Worm (Caenorhabditis elegans): ENCODE data around the gene T28D9.11.
A peak's percentile ranks its signal among the peaks of the same experiment; 100 is the strongest.

The T28D9.11 gene

DNA sequence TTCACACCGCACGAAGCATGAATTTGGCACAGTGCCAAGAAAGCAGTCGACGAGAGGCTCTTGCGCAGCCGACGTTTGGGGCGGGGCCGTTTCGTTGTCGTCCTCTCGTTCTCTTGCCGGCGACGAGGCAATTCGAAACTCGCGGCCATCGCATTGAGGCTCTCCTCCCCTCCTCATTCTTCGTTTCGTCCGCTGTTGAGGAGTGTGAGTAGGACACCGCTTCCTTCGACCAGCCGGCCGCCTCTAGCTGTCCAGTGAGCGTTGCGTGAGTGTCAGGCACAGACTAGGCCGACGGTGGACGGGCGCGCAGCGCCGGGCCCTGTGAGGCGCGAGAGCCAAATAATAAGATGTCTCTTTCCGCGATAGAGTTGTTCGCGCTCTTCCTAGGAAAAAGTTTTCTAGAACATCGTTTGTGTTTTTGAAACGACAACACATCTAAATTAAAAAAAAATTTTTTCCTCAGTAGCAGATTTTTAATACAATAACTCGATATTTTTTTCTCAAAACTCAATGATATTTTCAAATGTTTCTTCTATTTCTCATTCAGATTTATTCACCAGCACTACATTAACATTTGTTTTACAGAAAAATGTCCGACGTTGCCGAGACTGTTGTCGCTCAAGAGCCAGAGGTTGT is at the start of gene T28D9.11, which contains the start of gene T28D9.1:
Gene T28D9.11 (minus strand): TSS at position 177 of the 636 bp plus-strand sequence.
Gene T28D9.1 (plus strand): TSS at position 586 of the 636 bp plus-strand sequence.
- TF ChIP-seq dve-1 (tag; optimal IDR thresholded peaks at IDR 0.05) (peak; percentile 5), unc-42 (tag; optimal IDR thresholded peaks at IDR 0.05) (peak; percentile 46), lin-11 (tag; optimal IDR thresholded peaks at IDR 0.05) (no peak), fax-1 (tag; optimal IDR thresholded peaks at IDR 0.05) (peak; percentile 32), ceh-48 (tag; optimal IDR thresholded peaks at IDR 0.05) (no peak), fkh-6 (tag; optimal IDR thresholded peaks at IDR 0.05) (peak; percentile 12), ceh-31 (tag; optimal IDR thresholded peaks at IDR 0.05) (peak; percentile 80), hlh-8 (tag; optimal IDR thresholded peaks at IDR 0.05) (no peak), rnt-1 (tag; optimal IDR thresholded peaks at IDR 0.05) (no peak), hlh-30 (tag; optimal IDR thresholded peaks at IDR 0.05; ENCODE audit: insufficient read depth) (no peak), ceh-34 (tag; optimal IDR thresholded peaks at IDR 0.05) (peak; percentile 82), pha-2 (tag; optimal IDR thresholded peaks at IDR 0.05) (no peak), sox-2 (GFP tag; IDR thresholded peaks at IDR 0.05) (0 out of 2 replicates have a peak, but pooled peaks have one; percentile 10), pros-1 (tag; optimal IDR thresholded peaks at IDR 0.05) (peak; percentile 49), nfya-1 (tag; optimal IDR thresholded peaks at IDR 0.05) (peak; percentile 64), ceh-22 (tag; optimal IDR thresholded peaks at IDR 0.05) (peak; percentile 19), ztf-16 (tag; optimal IDR thresholded peaks at IDR 0.05) (no peak), F13H6.1 (tag; optimal IDR thresholded peaks at IDR 0.05) (no peak), zip-5 (tag; optimal IDR thresholded peaks at IDR 0.05) (peak; percentile 19), lim-6 (tag; optimal IDR thresholded peaks at IDR 0.05) (no peak), ceh-18 (tag; optimal IDR thresholded peaks at IDR 0.05) (peak; percentile 27), hlh-6 (tag; optimal IDR thresholded peaks at IDR 0.05) (peak; percentile 16), ceh-2 (tag; optimal IDR thresholded peaks at IDR 0.05) (peak; percentile 28), T23F11.4 (GFP tag; optimal IDR thresholded peaks at IDR 0.05) (peak; percentile 38), ref-2 (tag; optimal IDR thresholded peaks at IDR 0.05) (peak; percentile 41), nhr-232 (tag; optimal IDR thresholded peaks at IDR 0.05) (no peak), ahr-1 (tag; optimal IDR thresholded peaks at IDR 0.05) (no peak), eyg-1 (tag; optimal IDR thresholded peaks at IDR 0.05) (peak; percentile 7), unc-3 (GFP tag; conservative IDR thresholded peaks at IDR 0.05) (no peak; the same call in 1 of the 2 replicates), unc-3 (tag; optimal IDR thresholded peaks at IDR 0.05) (no peak), odd-2 (tag; optimal IDR thresholded peaks at IDR 0.05) (no peak), ceh-19 (GFP tag; optimal IDR thresholded peaks at IDR 0.05) (peak; percentile 71), C08G9.2 (tag; optimal IDR thresholded peaks at IDR 0.05) (peak; percentile 49), unc-55 (GFP tag; optimal IDR thresholded peaks at IDR 0.05) (peak; percentile 59), syd-9 (tag; optimal IDR thresholded peaks at IDR 0.05) (peak; percentile 61), tbx-2 (tag; optimal IDR thresholded peaks at IDR 0.05) (peak; percentile 67), pat-9 (tag; optimal IDR thresholded peaks at IDR 0.05) (peak; percentile 48), fkh-10 (GFP tag; optimal IDR thresholded peaks at IDR 0.05) (peak; percentile 10), ets-4 (tag; optimal IDR thresholded peaks at IDR 0.05) (peak; percentile 27), dmd-4 (tag; optimal IDR thresholded peaks at IDR 0.05; ENCODE audit: borderline replicate concordance) (peak; percentile 50), sdc-2 (tag; optimal IDR thresholded peaks at IDR 0.05) (peak; percentile 37), sox-4 (tag; optimal IDR thresholded peaks at IDR 0.05) (peak; percentile 13), ceh-24 (tag; optimal IDR thresholded peaks at IDR 0.05) (no peak), ceh-6 (GFP tag; optimal IDR thresholded peaks at IDR 0.05) (peak; percentile 31), C38D4.7 (GFP tag; optimal IDR thresholded peaks at IDR 0.05) (peak; percentile 44), ceh-14 (tag; optimal IDR thresholded peaks at IDR 0.05) (peak; percentile 75)

All from whole organism, late embryonic.